Worm (Caenorhabditis elegans) whole organism, L3 larva: ENCODE data around the gene tkt-1.

Experiments used
- R02D3.7 ChIP-seq: fragments of 150-350 bp; optimal IDR thresholded peaks from 2 replicates; lab custom pipeline; 2014; ENCODE audit warnings: missing biosample characterization, missing genetic modification characterization
- elt-3 ChIP-seq, 3 experiments: fragments of 150-350 bp in 1 of 3; sonication (generic microtip) in 2 of 3; optimal IDR thresholded peaks; 2 replicates in 2 of 3; 4 replicates in 1 of 3; lab custom pipeline; 2014 to 2017; ENCODE audit warnings: missing biosample characterization in 3 of 3, missing genetic modification characterization in 3 of 3
- fos-1 ChIP-seq: fragments of 150-350 bp; optimal IDR thresholded peaks from 2 replicates; lab custom pipeline; 2014; ENCODE audit warnings: missing biosample characterization, missing genetic modification characterization
- lin-39 ChIP-seq: fragments of 150-350 bp; optimal IDR thresholded peaks from 2 replicates; lab custom pipeline; 2018; ENCODE audit warnings: missing biosample characterization, missing genetic modification reagents, missing genetic modification characterization
- nhr-11 ChIP-seq: fragments of 150-350 bp; optimal IDR thresholded peaks from 2 replicates; lab custom pipeline; 2014; ENCODE audit warnings: missing biosample characterization, missing genetic modification characterization
- nhr-23 ChIP-seq: fragments of 150-350 bp; optimal IDR thresholded peaks from 2 replicates; lab custom pipeline; 2014; ENCODE audit warnings: missing biosample characterization, missing genetic modification reagents, missing genetic modification characterization
- nhr-25 ChIP-seq: sonication (generic microtip); optimal IDR thresholded peaks from 2 replicates; lab custom pipeline; 2017; ENCODE audit warnings: missing biosample characterization, missing genetic modification characterization
- nhr-77 ChIP-seq: fragments of 150-350 bp; optimal IDR thresholded peaks from 2 replicates; lab custom pipeline; 2014; ENCODE audit warnings: missing biosample characterization, missing genetic modification characterization
- pha-4 ChIP-seq: fragments of 150-350 bp; optimal IDR thresholded peaks from 2 replicates; lab custom pipeline; 2014; ENCODE audit warnings: missing biosample characterization, missing genetic modification reagents, missing genetic modification characterization
- skn-1 ChIP-seq: fragments of 150-350 bp; optimal IDR thresholded peaks from 2 replicates; lab custom pipeline; 2014; ENCODE audit warnings: missing biosample characterization, missing genetic modification characterization
- snpc-4 ChIP-seq: fragments of 150-350 bp; optimal IDR thresholded peaks from 2 replicates; lab custom pipeline; 2014; ENCODE audit warnings: missing biosample characterization, missing genetic modification characterization
- unc-62 ChIP-seq: fragments of 150-350 bp; sonication (generic microtip); optimal IDR thresholded peaks from 4 replicates; lab custom pipeline; 2014; ENCODE audit warnings: missing biosample characterization, missing genetic modification reagents, missing genetic modification characterization

- TF ChIP-seq nhr-11 (tag; lab: Kevin White, UChicago): no peak
- TF ChIP-seq nhr-77 (tag; lab: Kevin White, UChicago): no peak
- no peak for TF ChIP-seq skn-1
- TF ChIP-seq elt-3 (tag; optimal IDR thresholded peaks at IDR 0.05; lab: Kevin White, UChicago): no peak
- no peak for TF ChIP-seq nhr-23 (tag; lab: Kevin White, UChicago)
- no peak for TF ChIP-seq R02D3.7 (tag; lab: Kevin White, UChicago)
- TF ChIP-seq snpc-4 (tag; lab: Kevin White, UChicago): no peak
- TF ChIP-seq nhr-25: no peak
- TF ChIP-seq unc-62 (GFP tag; lab: Kevin White, UChicago): no peak
- no peak for TF ChIP-seq fos-1 (tag; lab: Kevin White, UChicago)
- TF ChIP-seq lin-39 (tag; lab: Kevin White, UChicago): no peak
- TF ChIP-seq pha-4 (tag; lab: Kevin White, UChicago): no peak
These were observed 43.2 kb downstream of the tkt-1 start, which contains the start of gene ebax-1 for ce11 chrIV:10286655-10287054.
